Fruit fly (Drosophila melanogaster) whole organism, pupa: Measurements from ENCODE around the gene Lgr1.

Source experiments
- CG10348 ChIP-seq: fragments of 200-800 bp; sonication (Bioruptor generic); IDR thresholded peaks from 2 replicates; pipeline ENCODE4 v1.3.6; 2022; ENCODE audit warnings: missing biosample characterization, missing genetic modification characterization
- CG12605 ChIP-seq: fragments of 200-800 bp; sonication (Bioruptor generic); IDR thresholded peaks from 2 replicates; pipeline ENCODE4 v1.3.6; 2022; ENCODE audit warnings: missing biosample characterization, missing genetic modification characterization
- CG13204 ChIP-seq: fragments of 200-800 bp; sonication (Bioruptor generic); optimal IDR thresholded peaks from 2 replicates; lab custom pipeline; 2018; ENCODE audit warnings: missing biosample characterization, mild to moderate bottlenecking, missing genetic modification characterization, moderate library complexity
- CG14655 ChIP-seq: fragments of 200-800 bp; sonication (Bioruptor generic); optimal IDR thresholded peaks from 3 replicates; lab custom pipeline; 2017; ENCODE audit warnings: mild to moderate bottlenecking, missing biosample characterization, missing genetic modification reagents, missing genetic modification characterization
- CG15710 ChIP-seq: fragments of 200-800 bp; sonication (Bioruptor generic); optimal IDR thresholded peaks from 2 replicates; lab custom pipeline; 2018; ENCODE audit warnings: missing biosample characterization, mild to moderate bottlenecking, missing genetic modification characterization, moderate library complexity
- CG17806 ChIP-seq: fragments of 200-800 bp; sonication (Bioruptor generic); optimal IDR thresholded peaks from 2 replicates; lab custom pipeline; 2018; ENCODE audit warnings: missing biosample characterization, mild to moderate bottlenecking, missing genetic modification characterization, moderate library complexity
- CG32121 ChIP-seq: fragments of 200-800 bp; sonication (Bioruptor generic); IDR thresholded peaks from 2 replicates; pipeline ENCODE4 v1.3.6; 2022; ENCODE audit warnings: missing biosample characterization, missing genetic modification characterization
- CG34367 ChIP-seq: fragments of 200-800 bp; sonication (Bioruptor generic); optimal IDR thresholded peaks from 2 replicates; lab custom pipeline; 2018; ENCODE audit warnings: missing biosample characterization, mild to moderate bottlenecking, missing genetic modification characterization
- CG4496 ChIP-seq: fragments of 200-800 bp; sonication (Bioruptor generic); IDR thresholded peaks from 3 replicates; pipeline ENCODE4 v1.3.6; 2022; ENCODE audit warnings: missing biosample characterization, missing genetic modification characterization
- CG8159 ChIP-seq: fragments of 200-800 bp; sonication (Bioruptor generic); optimal IDR thresholded peaks from 3 replicates; lab custom pipeline; 2018; ENCODE audit warnings: missing biosample characterization, mild to moderate bottlenecking, missing genetic modification characterization, moderate library complexity
- CG8301 ChIP-seq: fragments of 200-800 bp; sonication (Bioruptor generic); optimal IDR thresholded peaks from 2 replicates; lab custom pipeline; 2018; ENCODE audit warnings: missing biosample characterization, mild to moderate bottlenecking, missing genetic modification characterization
- CG9948 ChIP-seq: fragments of 200-800 bp; sonication (Bioruptor generic); optimal IDR thresholded peaks from 2 replicates; lab custom pipeline; 2018; ENCODE audit warnings: missing biosample characterization, mild to moderate bottlenecking, missing genetic modification characterization, moderate library complexity
- D1 ChIP-seq: fragments of 200-800 bp; sonication (Bioruptor generic); optimal IDR thresholded peaks from 2 replicates; lab custom pipeline; 2018; ENCODE audit warnings: missing biosample characterization, mild to moderate bottlenecking, missing genetic modification characterization, moderate library complexity
- EcR ChIP-seq: fragments of 200-800 bp; sonication (Bioruptor generic); optimal IDR thresholded peaks from 3 replicates; lab custom pipeline; 2019; ENCODE audit warnings: missing biosample characterization, missing genetic modification characterization, mild to moderate bottlenecking, moderate library complexity, missing genetic modification reagents
- Ets98B ChIP-seq: fragments of 200-800 bp; sonication (Bioruptor generic); IDR thresholded peaks from 2 replicates; pipeline ENCODE4 v1.3.6; 2022; ENCODE audit warnings: missing biosample characterization, missing genetic modification characterization
- Pif1A ChIP-seq: fragments of 200-800 bp; sonication (Bioruptor generic); optimal IDR thresholded peaks from 3 replicates; lab custom pipeline; 2016; ENCODE audit warnings: missing biosample characterization, missing genetic modification characterization
- Pif1B ChIP-seq: fragments of 200-800 bp; sonication (Bioruptor generic); optimal IDR thresholded peaks from 3 replicates; lab custom pipeline; 2016; ENCODE audit warnings: missing biosample characterization, missing genetic modification characterization
- Snoo ChIP-seq: fragments of 200-800 bp; sonication (Bioruptor generic); optimal IDR thresholded peaks from 3 replicates; lab custom pipeline; 2017; ENCODE audit warnings: missing biosample characterization, mild to moderate bottlenecking, missing genetic modification characterization, inconsistent platforms
- fd96Ca ChIP-seq: fragments of 200-800 bp; sonication (Bioruptor generic); IDR thresholded peaks from 3 replicates; pipeline ENCODE4 v1.3.6; 2022; ENCODE audit warnings: missing biosample characterization, missing genetic modification characterization
- gl ChIP-seq: fragments of 200-800 bp; sonication (Bioruptor generic); optimal IDR thresholded peaks from 2 replicates; lab custom pipeline; 2018; ENCODE audit warnings: missing biosample characterization, mild to moderate bottlenecking, missing genetic modification characterization
- rn ChIP-seq: fragments of 200-800 bp; sonication (Bioruptor generic); IDR thresholded peaks from 2 replicates; pipeline ENCODE4 v1.3.6; 2022; ENCODE audit warnings: missing biosample characterization, missing genetic modification characterization

The Lgr1 gene

DNA sequence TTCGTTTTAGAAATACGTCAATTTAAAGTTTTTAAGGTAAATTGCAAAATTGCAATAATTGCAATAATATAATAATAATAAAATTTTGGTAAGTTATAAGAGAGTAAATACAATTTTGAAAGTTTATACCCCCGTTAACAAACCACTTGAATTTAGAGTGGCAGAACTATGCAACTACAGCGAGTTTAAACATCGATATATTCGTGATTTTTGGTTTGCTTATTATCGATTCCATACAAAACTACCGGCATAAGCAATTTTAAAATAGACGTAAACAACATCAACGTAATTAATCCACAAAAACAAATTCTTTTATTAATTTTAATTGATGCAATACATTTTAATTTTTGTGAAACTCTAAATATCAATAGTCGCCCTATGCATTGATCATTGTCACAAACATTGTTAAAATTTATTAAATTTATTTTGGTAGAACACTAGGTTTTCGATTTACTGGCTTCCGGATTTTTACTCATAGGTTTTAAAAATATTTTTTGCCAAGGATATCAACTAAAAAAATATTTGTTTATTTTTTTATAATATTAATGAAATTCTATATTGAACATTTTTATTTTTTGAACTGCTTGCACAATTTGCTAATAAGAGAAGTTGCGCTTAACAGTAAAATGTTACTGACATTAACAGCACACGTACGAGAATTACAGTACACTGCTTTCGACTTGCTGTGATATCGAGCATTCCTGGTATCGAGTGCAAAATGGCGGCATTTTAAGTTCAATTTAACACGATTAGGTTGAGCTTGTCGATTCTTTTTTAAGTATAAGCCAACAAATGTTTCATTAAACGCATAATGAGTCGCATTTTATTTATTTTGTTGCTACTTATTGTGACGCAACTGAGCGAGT, 6.6 kb upstream of the Lgr1 start, which contains the start of gene Pxt:
Gene Pxt (plus strand): TSS at position 695 of the 866 bp plus-strand sequence.
- TF ChIP-seq gl (tag; lab: Kevin White, UChicago) (no peak), CG12605 (GFP tag; lab: Robert Waterston, UW) (no peak), D1 (tag; lab: Kevin White, UChicago) (peak; percentile 60), CG14655 (GFP tag; lab: Kevin White, UChicago) (no peak), CG17806 (tag; lab: Kevin White, UChicago) (no peak), Pif1B (peak; percentile 17)

DNA sequence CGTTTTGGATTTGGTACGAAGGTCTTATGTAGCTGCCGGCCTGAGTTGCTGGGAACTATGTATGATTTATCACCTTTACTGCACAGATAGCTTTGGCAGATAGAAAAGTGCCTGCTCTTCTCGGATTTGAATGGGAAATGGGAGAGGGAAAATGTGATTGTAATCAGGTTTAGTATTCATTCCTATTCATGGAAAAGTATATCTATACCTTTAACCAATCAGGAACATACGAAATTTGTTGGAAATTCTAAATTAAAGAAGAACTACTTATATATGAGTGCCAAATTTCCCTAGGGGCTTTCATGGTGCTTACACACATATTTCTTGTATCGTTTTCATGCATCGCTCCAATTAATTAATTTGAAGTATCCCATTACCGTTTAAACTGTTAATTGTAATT, 614 bp upstream of the Lgr1 start, which contains the start of gene Atg8b:
Gene Atg8b (minus strand): TSS at position 101 of the 400 bp plus-strand sequence.
- TF ChIP-seq gl (tag; lab: Kevin White, UChicago) (no peak), CG10348 (GFP tag; lab: Robert Waterston, UW) (no peak), rn (GFP tag; lab: Robert Waterston, UW) (no peak), CG34367 (tag; lab: Kevin White, UChicago) (no peak), CG8301 (no peak), Pif1A (no peak), CG4496 (no peak), fd96Ca (GFP tag; lab: Robert Waterston, UW) (no peak), Snoo (no peak), Ets98B (GFP tag; lab: Robert Waterston, UW) (no peak), Pif1B (no peak), CG8159 (no peak), EcR (GFP tag; lab: Kevin White, UChicago) (no peak), CG13204 (no peak)
- TF ChIP-seq, all 21 proteins: peak for 0

DNA sequence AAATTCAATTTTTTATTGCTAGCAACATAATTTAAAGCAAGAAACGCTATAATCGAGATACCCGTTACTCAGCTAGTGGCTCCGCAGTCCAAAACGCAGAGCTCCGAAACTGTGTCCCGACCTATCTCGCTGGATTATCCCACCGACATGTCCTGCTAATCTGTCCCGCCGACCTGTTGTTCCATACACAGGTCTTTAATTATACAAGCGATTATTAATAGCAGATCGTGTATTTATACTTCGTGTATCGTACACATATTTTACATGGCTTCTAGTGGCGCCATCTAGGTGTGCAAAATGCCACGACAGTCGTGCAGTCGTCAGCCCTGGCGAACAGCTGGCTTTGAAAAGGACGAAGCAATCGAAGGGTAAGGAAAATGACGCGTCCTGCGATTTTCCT, 7.7 kb downstream of the Lgr1 start, which contains the start of gene CG14321:
Gene CG14321 (plus strand): TSS at position 338 of the 400 bp plus-strand sequence.
- TF ChIP-seq EcR (GFP tag; lab: Kevin White, UChicago) (no peak), gl (tag; lab: Kevin White, UChicago) (no peak), CG8159 (no peak), CG9948 (tag; lab: Kevin White, UChicago) (no peak), CG34367 (tag; lab: Kevin White, UChicago) (no peak), CG14655 (GFP tag; lab: Kevin White, UChicago) (no peak), D1 (tag; lab: Kevin White, UChicago) (no peak), fd96Ca (GFP tag; lab: Robert Waterston, UW) (no peak), CG10348 (GFP tag; lab: Robert Waterston, UW) (no peak), CG13204 (no peak), CG32121 (GFP tag; lab: Robert Waterston, UW) (no peak), Pif1B (no peak), CG12605 (GFP tag; lab: Robert Waterston, UW) (no peak), rn (GFP tag; lab: Robert Waterston, UW) (no peak), CG4496 (no peak), CG15710 (tag; lab: Kevin White, UChicago) (no peak), CG17806 (tag; lab: Kevin White, UChicago) (no peak), Ets98B (GFP tag; lab: Robert Waterston, UW) (no peak), Snoo (no peak)

DNA sequence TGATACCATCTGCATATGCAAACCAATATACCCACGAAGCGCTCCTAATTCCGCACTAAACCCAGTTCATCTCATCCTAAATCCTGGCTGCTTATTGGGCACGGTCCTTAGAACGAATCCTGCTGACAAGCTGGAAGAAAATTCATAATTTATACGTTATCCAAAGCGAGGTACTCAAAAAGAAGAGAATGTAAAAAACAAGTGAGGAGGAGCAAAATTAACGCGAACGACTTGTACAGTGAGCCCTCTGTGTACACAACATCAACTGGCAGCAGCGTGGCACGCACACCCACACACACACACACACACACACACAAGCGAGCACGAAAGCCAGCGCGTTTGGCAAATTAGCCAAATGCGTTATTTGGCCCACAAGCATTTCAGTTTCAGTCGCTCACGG, 10.7 kb downstream of the Lgr1 start, which contains the start of gene TyrRII:
Gene TyrRII (plus strand): TSS at position 301 of the 400 bp plus-strand sequence.
- TF ChIP-seq EcR (GFP tag; lab: Kevin White, UChicago) (no peak), D1 (tag; lab: Kevin White, UChicago) (no peak), CG15710 (tag; lab: Kevin White, UChicago) (no peak), Pif1B (no peak), CG4496 (no peak), CG14655 (GFP tag; lab: Kevin White, UChicago) (no peak), gl (tag; lab: Kevin White, UChicago) (no peak), CG8301 (no peak), Pif1A (no peak), fd96Ca (GFP tag; lab: Robert Waterston, UW) (no peak)

dm6 chr3R:17742542-17742941, 17.0 kb downstream of the Lgr1 start:
- TF ChIP-seq CG32121 (GFP tag; lab: Robert Waterston, UW) (no peak), rn (GFP tag; lab: Robert Waterston, UW) (no peak), fd96Ca (GFP tag; lab: Robert Waterston, UW) (no peak), EcR (GFP tag; lab: Kevin White, UChicago) (no peak), CG8301 (no peak)

dm6 chr3R:17758905-17759304, 33.3 kb downstream of the Lgr1 start:
- TF ChIP-seq Snoo = no peak
- TF ChIP-seq CG10348 (GFP tag; lab: Robert Waterston, UW) = no peak
- TF ChIP-seq CG14655 (GFP tag; lab: Kevin White, UChicago) = no peak
- no peak for TF ChIP-seq D1 (tag; lab: Kevin White, UChicago)
- no peak for TF ChIP-seq CG8301
- TF ChIP-seq CG32121 (GFP tag; lab: Robert Waterston, UW) = no peak
- no peak for TF ChIP-seq rn (GFP tag; lab: Robert Waterston, UW)
- TF ChIP-seq CG9948 (tag; lab: Kevin White, UChicago) = no peak
